Fruit fly (Drosophila melanogaster) whole organism, embryonic: ENCODE data around the gene CG8420.

Experiments
- Adf1 ChIP-seq: fragments of 200-800 bp; sonication (Bioruptor generic); IDR thresholded peaks from 2 replicates; pipeline ENCODE4 v1.3.6; 2022; ENCODE audit warnings: missing biosample characterization, missing genetic modification characterization
- CG11093 ChIP-seq: fragments of 200-800 bp; sonication (Bioruptor generic); IDR thresholded peaks from 3 replicates; pipeline ENCODE4 v1.3.6; 2022; ENCODE audit warnings: missing biosample characterization, missing genetic modification characterization
- CG11398 ChIP-seq: fragments of 200-800 bp; sonication (Bioruptor generic); optimal IDR thresholded peaks from 2 replicates; lab custom pipeline; 2016; ENCODE audit warnings: missing biosample characterization, missing genetic modification characterization
- CG11504 ChIP-seq: fragments of 200-800 bp; sonication (Bioruptor generic); optimal IDR thresholded peaks from 3 replicates; lab custom pipeline; 2019; ENCODE audit warnings: missing biosample characterization, mild to moderate bottlenecking, missing genetic modification characterization, moderate library complexity
- CG13624 ChIP-seq: fragments of 200-800 bp; sonication (Bioruptor generic); optimal IDR thresholded peaks from 2 replicates; lab custom pipeline; 2016; ENCODE audit warnings: missing biosample characterization, missing genetic modification characterization
- CG1832 ChIP-seq: fragments of 200-800 bp; sonication (Bioruptor generic); optimal IDR thresholded peaks from 2 replicates; lab custom pipeline; 2017; ENCODE audit warnings: missing biosample characterization, mild to moderate bottlenecking, missing genetic modification characterization, inconsistent platforms
- CG18599 ChIP-seq: fragments of 200-800 bp; sonication (Bioruptor generic); optimal IDR thresholded peaks from 3 replicates; lab custom pipeline; 2017; ENCODE audit warnings: missing biosample characterization, missing genetic modification characterization, mild to moderate bottlenecking, moderate library complexity, missing genetic modification reagents
- CG2202 ChIP-seq: fragments of 200-800 bp; sonication (Bioruptor generic); optimal IDR thresholded peaks from 2 replicates; lab custom pipeline; 2018; ENCODE audit warnings: missing biosample characterization, mild to moderate bottlenecking, missing genetic modification characterization
- CG2875 ChIP-seq: fragments of 200-800 bp; sonication (Bioruptor generic); optimal IDR thresholded peaks from 2 replicates; lab custom pipeline; 2017; ENCODE audit warnings: missing biosample characterization, mild to moderate bottlenecking, missing genetic modification characterization, missing genetic modification reagents
- CG33213 ChIP-seq: fragments of 200-800 bp; sonication (Bioruptor generic); optimal IDR thresholded peaks from 3 replicates; lab custom pipeline; 2016; ENCODE audit warnings: missing biosample characterization, missing genetic modification characterization
- CG3407 ChIP-seq: fragments of 200-800 bp; sonication (Bioruptor generic); optimal IDR thresholded peaks from 2 replicates; lab custom pipeline; 2018; ENCODE audit warnings: missing biosample characterization, mild to moderate bottlenecking, missing genetic modification characterization
- CG6813 ChIP-seq: fragments of 200-800 bp; sonication (Bioruptor generic); optimal IDR thresholded peaks from 2 replicates; lab custom pipeline; 2017; ENCODE audit warnings: missing biosample characterization, missing genetic modification characterization, mild to moderate bottlenecking, moderate library complexity, missing genetic modification reagents
- CG7963 ChIP-seq: fragments of 200-800 bp; sonication (Bioruptor generic); IDR thresholded peaks from 3 replicates; pipeline ENCODE4 v1.3.6; 2022; ENCODE audit warnings: missing biosample characterization, missing genetic modification characterization; ENCODE audit not compliant: partially characterized antibody
- CG8478 ChIP-seq: fragments of >200 bp; optimal IDR thresholded peaks from 2 replicates; lab custom pipeline; 2018
- CG9437 ChIP-seq: fragments of 200-800 bp; sonication (Bioruptor generic); optimal IDR thresholded peaks from 2 replicates; lab custom pipeline; 2018; ENCODE audit warnings: missing biosample characterization, mild to moderate bottlenecking, missing genetic modification characterization
- E2f2 ChIP-seq: fragments of 200-800 bp; sonication (Bioruptor generic); IDR thresholded peaks from 2 replicates; pipeline ENCODE4 v1.3.6; 2022; ENCODE audit warnings: missing biosample characterization, missing genetic modification characterization
- Elba2 ChIP-seq: fragments of 200-800 bp; sonication (Bioruptor generic); optimal IDR thresholded peaks from 3 replicates; lab custom pipeline; 2016; ENCODE audit warnings: missing biosample characterization, missing genetic modification characterization
- Fer2 ChIP-seq: fragments of 200-800 bp; sonication (Bioruptor generic); optimal IDR thresholded peaks from 2 replicates; lab custom pipeline; 2018; ENCODE audit warnings: missing biosample characterization, mild to moderate bottlenecking, missing genetic modification characterization, moderate library complexity
- Fer3 ChIP-seq: fragments of 200-800 bp; sonication (Bioruptor generic); optimal IDR thresholded peaks from 2 replicates; lab custom pipeline; 2018; ENCODE audit warnings: missing biosample characterization, mild to moderate bottlenecking, missing genetic modification characterization, moderate library complexity
- HmgD ChIP-seq: fragments of 200-800 bp; sonication (Bioruptor generic); optimal IDR thresholded peaks from 3 replicates; lab custom pipeline; 2016; ENCODE audit warnings: missing biosample characterization, missing genetic modification characterization
- Hr78 ChIP-seq, 2 experiments: fragments of 200-800 bp in 1 of 2; fragments of >200 bp in 1 of 2; sonication (Bioruptor generic) in 1 of 2; optimal IDR thresholded peaks; 2 replicates each; lab custom pipeline; 2017 to 2019; ENCODE audit warnings: missing biosample characterization in 2 of 2, missing genetic modification characterization in 2 of 2, mild to moderate bottlenecking in 1 of 2, moderate library complexity in 1 of 2
- Hsf ChIP-seq: fragments of 200-800 bp; sonication (Bioruptor generic); optimal IDR thresholded peaks from 3 replicates; lab custom pipeline; 2016; ENCODE audit warnings: missing biosample characterization, missing genetic modification characterization
- Neu2 ChIP-seq: fragments of 200-800 bp; sonication (Bioruptor generic); optimal IDR thresholded peaks from 3 replicates; lab custom pipeline; 2016; ENCODE audit warnings: missing biosample characterization, missing genetic modification characterization, borderline replicate concordance
- NfI ChIP-seq: fragments of 200-800 bp; sonication (Bioruptor generic); optimal IDR thresholded peaks from 3 replicates; lab custom pipeline; 2018; ENCODE audit warnings: missing biosample characterization, mild to moderate bottlenecking, missing genetic modification characterization, moderate library complexity
- Poxn ChIP-seq: fragments of 200-800 bp; sonication (Bioruptor generic); IDR thresholded peaks from 2 replicates; pipeline ENCODE4 v1.3.6; 2022; ENCODE audit warnings: missing biosample characterization, missing genetic modification characterization
- Ptx1 ChIP-seq: fragments of 200-800 bp; sonication (Bioruptor generic); IDR thresholded peaks from 2 replicates; pipeline ENCODE4 v1.3.6; 2022; ENCODE audit warnings: missing biosample characterization, missing genetic modification characterization
- Sox102F ChIP-seq: fragments of 200-800 bp; sonication (Bioruptor generic); optimal IDR thresholded peaks from 2 replicates; lab custom pipeline; 2018; ENCODE audit warnings: missing biosample characterization, mild to moderate bottlenecking, missing genetic modification characterization, moderate library complexity
- Xrp1 ChIP-seq: fragments of 200-800 bp; sonication (Bioruptor generic); IDR thresholded peaks from 2 replicates; pipeline ENCODE4 v1.3.6; 2022; ENCODE audit warnings: missing biosample characterization, missing genetic modification characterization
- ac ChIP-seq: fragments of 200-800 bp; sonication (Bioruptor generic); optimal IDR thresholded peaks from 3 replicates; lab custom pipeline; 2017; ENCODE audit warnings: missing biosample characterization, mild to moderate bottlenecking, missing genetic modification characterization
- aop ChIP-seq: fragments of 200-800 bp; sonication (Bioruptor generic); IDR thresholded peaks from 2 replicates; pipeline ENCODE4 v1.3.6; 2022; ENCODE audit warnings: missing biosample characterization, missing genetic modification characterization
- cato ChIP-seq: fragments of 200-800 bp; sonication (Bioruptor generic); optimal IDR thresholded peaks from 2 replicates; lab custom pipeline; 2016; ENCODE audit warnings: missing biosample characterization, missing genetic modification characterization, borderline replicate concordance
- ci ChIP-seq: fragments of 200-800 bp; sonication (Bioruptor generic); IDR thresholded peaks from 3 replicates; pipeline ENCODE4 v1.3.6; 2022; ENCODE audit warnings: missing biosample characterization, missing genetic modification characterization
- ewg ChIP-seq: fragments of 200-800 bp; sonication (Bioruptor generic); optimal IDR thresholded peaks from 3 replicates; lab custom pipeline; 2017; ENCODE audit warnings: mild to moderate bottlenecking, missing biosample characterization, missing genetic modification reagents, missing genetic modification characterization
- fu2 ChIP-seq: fragments of 200-800 bp; sonication (Bioruptor generic); optimal IDR thresholded peaks from 2 replicates; lab custom pipeline; 2016; ENCODE audit warnings: missing biosample characterization, missing genetic modification characterization
- gcm ChIP-seq: fragments of 200-800 bp; sonication (Bioruptor generic); optimal IDR thresholded peaks from 2 replicates; lab custom pipeline; 2019; ENCODE audit warnings: missing biosample characterization, mild to moderate bottlenecking, missing genetic modification characterization, moderate library complexity
- ham ChIP-seq: fragments of 200-800 bp; sonication (Bioruptor generic); IDR thresholded peaks from 2 replicates; pipeline ENCODE4 v1.3.6; 2022; ENCODE audit warnings: missing biosample characterization, missing genetic modification characterization
- hbn ChIP-seq: fragments of 200-800 bp; sonication (Bioruptor generic); IDR thresholded peaks from 2 replicates; pipeline ENCODE4 v1.3.6; 2022; ENCODE audit warnings: missing biosample characterization, missing genetic modification characterization; ENCODE audit not compliant: partially characterized antibody
- kay ChIP-seq: fragments of 200-800 bp; sonication (Bioruptor generic); optimal IDR thresholded peaks from 2 replicates; lab custom pipeline; 2016; ENCODE audit warnings: missing biosample characterization, missing genetic modification characterization
- lov ChIP-seq, 2 experiments: fragments of 200-800 bp in 1 of 2; fragments of >200 bp in 1 of 2; sonication (Bioruptor generic) in 1 of 2; IDR thresholded peaks in 1 of 2; optimal IDR thresholded peaks in 1 of 2; 2 replicates in 1 of 2; 3 replicates in 1 of 2; pipeline versions ENCODE4 v1.3.6 to Lab custom; 2017 to 2022; ENCODE audit warnings: missing biosample characterization in 1 of 2, missing genetic modification characterization in 1 of 2
- nmo ChIP-seq: fragments of 200-800 bp; sonication (Bioruptor generic); optimal IDR thresholded peaks from 2 replicates; lab custom pipeline; 2018; ENCODE audit warnings: missing biosample characterization, mild to moderate bottlenecking, missing genetic modification characterization, moderate library complexity
- org-1 ChIP-seq: fragments of 200-800 bp; sonication (Bioruptor generic); optimal IDR thresholded peaks from 2 replicates; lab custom pipeline; 2017; ENCODE audit warnings: missing biosample characterization, missing genetic modification characterization
- schlank ChIP-seq: fragments of 200-800 bp; sonication (Bioruptor generic); optimal IDR thresholded peaks from 2 replicates; lab custom pipeline; 2018; ENCODE audit warnings: missing biosample characterization, mild to moderate bottlenecking, missing genetic modification characterization
- sens-2 ChIP-seq: fragments of 200-800 bp; sonication (Bioruptor generic); IDR thresholded peaks from 2 replicates; pipeline ENCODE4 v1.3.6; 2022; ENCODE audit warnings: missing biosample characterization, missing genetic modification characterization
- shn ChIP-seq: fragments of 200-800 bp; sonication (Bioruptor generic); optimal IDR thresholded peaks from 3 replicates; lab custom pipeline; 2016; ENCODE audit warnings: missing biosample characterization, missing genetic modification characterization
- sim ChIP-seq: fragments of 200-800 bp; sonication (Bioruptor generic); IDR thresholded peaks from 2 replicates; pipeline ENCODE4 v1.3.6; 2022; ENCODE audit warnings: missing biosample characterization, missing genetic modification characterization
- slou ChIP-seq: fragments of 200-800 bp; sonication (Bioruptor generic); optimal IDR thresholded peaks from 3 replicates; lab custom pipeline; 2016; ENCODE audit warnings: missing biosample characterization, missing genetic modification characterization
- unpg ChIP-seq: fragments of 200-800 bp; sonication (Bioruptor generic); optimal IDR thresholded peaks from 3 replicates; lab custom pipeline; 2018; ENCODE audit warnings: missing biosample characterization, mild to moderate bottlenecking, missing genetic modification characterization, moderate library complexity

Gene CG8420

dm6 chr3R:9229075-9229835 is 17.2 kb upstream of the CG8420 start (continued):
- no peak for TF ChIP-seq CG7963 (GFP tag; lab: Robert Waterston, UW)
- TF ChIP-seq Sox102F: peak; percentile 82
- peak; percentile 77; the same call in 2 of the 3 replicates for TF ChIP-seq ci (GFP tag; lab: Robert Waterston, UW)

- TF ChIP-seq Hr78 (GFP tag; optimal IDR thresholded peaks at IDR 0.05; lab: Kevin White, UChicago) (no peak), CG3407 (GFP tag; lab: Kevin White, UChicago) (peak; percentile 20), gcm (GFP tag; lab: Kevin White, UChicago) (peak; percentile 55), nmo (GFP tag; lab: Kevin White, UChicago) (peak; percentile 1), E2f2 (GFP tag; lab: Robert Waterston, UW) (no peak), lov (optimal IDR thresholded peaks at IDR 0.05; lab: Kevin White, UChicago) (no peak), lov (GFP tag; IDR thresholded peaks at IDR 0.05; lab: Robert Waterston, UW) (no peak), CG2875 (GFP tag; lab: Kevin White, UChicago) (no peak), sens-2 (GFP tag; lab: Robert Waterston, UW) (no peak), ewg (GFP tag; lab: Kevin White, UChicago) (peak; percentile 9), CG11398 (GFP tag; lab: Kevin White, UChicago) (no peak), kay (GFP tag; lab: Kevin White, UChicago) (no peak), shn (GFP tag; lab: Kevin White, UChicago) (no peak), CG13624 (no peak), unpg (GFP tag; lab: Kevin White, UChicago) (peak; percentile 37), slou (no peak), Fer3 (no peak), Poxn (GFP tag; lab: Robert Waterston, UW) (no peak), Ptx1 (GFP tag; lab: Robert Waterston, UW) (no peak), org-1 (no peak), Adf1 (GFP tag; lab: Robert Waterston, UW) (no peak), CG9437 (no peak), Hsf (GFP tag; lab: Kevin White, UChicago) (peak; percentile 24), CG18599 (GFP tag; lab: Kevin White, UChicago) (peak; percentile 7), Elba2 (GFP tag; lab: Kevin White, UChicago) (no peak), hbn (GFP tag; lab: Robert Waterston, UW) (no peak), CG2202 (no peak), aop (GFP tag; lab: Robert Waterston, UW) (no peak), Xrp1 (peak; percentile 54), sim (GFP tag; lab: Robert Waterston, UW) (no peak), NfI (GFP tag; lab: Kevin White, UChicago) (no peak), schlank (no peak), CG11093 (no peak), CG33213 (GFP tag; lab: Kevin White, UChicago) (no peak), HmgD (GFP tag; lab: Kevin White, UChicago) (no peak), CG6813 (GFP tag; lab: Kevin White, UChicago) (peak; percentile 20), Neu2 (GFP tag; lab: Kevin White, UChicago) (no peak), cato (GFP tag; lab: Kevin White, UChicago) (no peak), CG11504 (peak; percentile 43), ham (no peak), Fer2 (tag; lab: Kevin White, UChicago) (no peak), fu2 (GFP tag; lab: Kevin White, UChicago) (no peak), ac (GFP tag; lab: Kevin White, UChicago) (no peak), CG8478 (lab: Kevin White, UChicago) (no peak), CG1832 (GFP tag; lab: Kevin White, UChicago) (no peak)
Measured at dm6 chr3R:9229996-9230601, 16.4 kb upstream of the CG8420 start.
